Worm (Caenorhabditis elegans) whole organism, young adult: ENCODE measurements around the gene rict-1.

ENCODE experiments used
- B0035.1 ChIP-seq: sonication (generic microtip); optimal IDR thresholded peaks from 2 replicates; lab custom pipeline; 2016; ENCODE audit warnings: missing genetic modification characterization, mild to moderate bottlenecking, missing compliant biosample characterization, missing genotype, missing genetic modification reagents
- C06A6.2 ChIP-seq: fragments of 200-800 bp; sonication (Bioruptor generic); conservative IDR thresholded peaks from 2 replicates; pipeline ENCODE4 v1.3.6; 2022; ENCODE audit warnings: missing genetic modification characterization, missing compliant biosample characterization
- D2030.7 ChIP-seq: fragments of 200-800 bp; sonication (Bioruptor generic); IDR thresholded peaks from 2 replicates; pipeline ENCODE4 v1.3.6; 2022; ENCODE audit warnings: missing genetic modification reagents, missing genetic modification characterization, missing compliant biosample characterization
- F33H1.4 ChIP-seq: fragments of 200-800 bp; sonication (Bioruptor generic); IDR thresholded peaks from 2 replicates; pipeline ENCODE4 v1.3.6; 2022; ENCODE audit warnings: missing genetic modification reagents, missing genetic modification characterization, missing compliant biosample characterization
- K12H6.12 ChIP-seq: fragments of 200-800 bp; sonication (Bioruptor generic); optimal IDR thresholded peaks from 2 replicates; lab custom pipeline; 2018; ENCODE audit warnings: mild to moderate bottlenecking, missing genetic modification characterization, missing compliant biosample characterization
- Y53G8AR.9 ChIP-seq: fragments of 200-800 bp; sonication (Bioruptor generic); conservative IDR thresholded peaks from 2 replicates; pipeline ENCODE4 v1.3.6; 2022; ENCODE audit warnings: missing genetic modification reagents, missing genetic modification characterization, missing compliant biosample characterization
- Y95B8A.8 ChIP-seq: fragments of 200-800 bp; sonication (Bioruptor generic); IDR thresholded peaks from 2 replicates; pipeline ENCODE4 v1.3.6; 2022; ENCODE audit warnings: missing genetic modification reagents, missing genetic modification characterization, missing compliant biosample characterization
- ama-1 ChIP-seq, 3 experiments: fragments of 150-350 bp in 1 of 3; sonication (generic microtip) in 2 of 3; optimal IDR thresholded peaks; 2 replicates each; lab custom pipeline; 2014 to 2018; ENCODE audit warnings: missing biosample characterization in 2 of 3, missing genetic modification characterization in 2 of 3, missing genetic modification reagents in 2 of 3
- aptf-2 ChIP-seq: fragments of 200-800 bp; sonication (Bioruptor generic); conservative IDR thresholded peaks from 2 replicates; pipeline ENCODE4 v1.3.6; 2022; ENCODE audit warnings: missing genetic modification reagents, missing genetic modification characterization, missing compliant biosample characterization
- aptf-3 ChIP-seq: fragments of 200-800 bp; sonication (Bioruptor generic); IDR thresholded peaks from 2 replicates; pipeline ENCODE4 v1.3.6; 2022; ENCODE audit warnings: missing genetic modification characterization, missing compliant biosample characterization
- athp-1 ChIP-seq: sonication (generic microtip); optimal IDR thresholded peaks from 2 replicates; lab custom pipeline; 2017; ENCODE audit warnings: mild to moderate bottlenecking, missing genetic modification characterization, missing compliant biosample characterization
- attf-5 ChIP-seq: fragments of 200-800 bp; sonication (Bioruptor generic); optimal IDR thresholded peaks from 2 replicates; lab custom pipeline; 2018; ENCODE audit warnings: mild to moderate bottlenecking, missing genetic modification characterization, missing compliant biosample characterization
- cebp-1 ChIP-seq, 2 experiments: fragments of 200-800 bp in 1 of 2; sonication (Bioruptor generic) in 1 of 2; sonication (generic microtip) in 1 of 2; IDR thresholded peaks in 1 of 2; optimal IDR thresholded peaks in 1 of 2; 2 replicates each; pipeline versions ENCODE4 v1.3.6 to Lab custom; 2017 to 2022; ENCODE audit warnings: missing compliant biosample characterization in 2 of 2, missing genetic modification characterization in 2 of 2, mild to moderate bottlenecking in 1 of 2, missing genetic modification reagents in 1 of 2, moderate library complexity in 1 of 2
- ceh-27 ChIP-seq: fragments of 200-800 bp; sonication (Bioruptor generic); optimal IDR thresholded peaks from 2 replicates; lab custom pipeline; 2018; ENCODE audit warnings: mild to moderate bottlenecking, missing genetic modification characterization, moderate library complexity, missing compliant biosample characterization
- ceh-40 ChIP-seq: fragments of 200-800 bp; sonication (Bioruptor generic); IDR thresholded peaks from 2 replicates; pipeline ENCODE4 v1.3.6; 2022; ENCODE audit warnings: missing genetic modification characterization, missing compliant biosample characterization
- ceh-79 ChIP-seq: sonication (generic microtip); optimal IDR thresholded peaks from 2 replicates; lab custom pipeline; 2017; ENCODE audit warnings: mild to moderate bottlenecking, missing genetic modification characterization, missing compliant biosample characterization
- dox-1 ChIP-seq: fragments of 200-800 bp; sonication (Bioruptor generic); IDR thresholded peaks from 2 replicates; pipeline ENCODE4 v1.3.6; 2022; ENCODE audit warnings: missing genetic modification reagents, missing genetic modification characterization, missing compliant biosample characterization
- dpff-1 ChIP-seq: sonication (generic microtip); optimal IDR thresholded peaks from 2 replicates; lab custom pipeline; 2017; ENCODE audit warnings: mild to moderate bottlenecking, missing genetic modification characterization, missing compliant biosample characterization
- egl-44 ChIP-seq: fragments of 200-800 bp; sonication (Bioruptor generic); IDR thresholded peaks from 2 replicates; pipeline ENCODE4 v1.3.6; 2022; ENCODE audit warnings: missing genetic modification reagents, missing genetic modification characterization, missing compliant biosample characterization
- egrh-3 ChIP-seq: fragments of 200-800 bp; sonication (Bioruptor generic); IDR thresholded peaks from 2 replicates; pipeline ENCODE4 v1.3.6; 2022; ENCODE audit warnings: missing genetic modification reagents, missing genetic modification characterization, missing compliant biosample characterization
- ekl-4 ChIP-seq: fragments of 200-800 bp; sonication (Bioruptor generic); IDR thresholded peaks from 2 replicates; pipeline ENCODE4 v1.3.6; 2022; ENCODE audit warnings: missing genetic modification reagents, missing genetic modification characterization, missing compliant biosample characterization
- hmg-20 ChIP-seq: fragments of 200-800 bp; sonication (Bioruptor generic); IDR thresholded peaks from 2 replicates; pipeline ENCODE4 v1.3.6; 2022; ENCODE audit warnings: missing genetic modification reagents, missing genetic modification characterization, missing compliant biosample characterization
- let-607 ChIP-seq, 2 experiments: fragments of 200-800 bp in 1 of 2; sonication (Bioruptor generic) in 1 of 2; sonication (generic microtip) in 1 of 2; optimal IDR thresholded peaks; 2 replicates each; lab custom pipeline; 2016 to 2018; ENCODE audit warnings: mild to moderate bottlenecking in 2 of 2, missing compliant biosample characterization in 2 of 2, missing genetic modification characterization in 2 of 2, moderate library complexity in 2 of 2, missing genotype in 1 of 2
- lin-35 ChIP-seq, 3 experiments: fragments of 150-350 bp in 2 of 3; sonication (generic microtip) in 1 of 3; optimal IDR thresholded peaks; 2 replicates each; lab custom pipeline; 2014 to 2018; ENCODE audit warnings: missing biosample characterization in 3 of 3, missing genetic modification characterization in 3 of 3, missing genetic modification reagents in 3 of 3
- lin-40 ChIP-seq: sonication (generic microtip); optimal IDR thresholded peaks from 2 replicates; lab custom pipeline; 2016; ENCODE audit warnings: missing genetic modification characterization, mild to moderate bottlenecking, missing compliant biosample characterization, missing genotype, missing genetic modification reagents
- lin-54 ChIP-seq: fragments of 200-800 bp; sonication (Bioruptor generic); optimal IDR thresholded peaks from 2 replicates; lab custom pipeline; 2018; ENCODE audit warnings: mild to moderate bottlenecking, missing genetic modification characterization, missing compliant biosample characterization
- lsl-1 ChIP-seq: fragments of 200-800 bp; sonication (Bioruptor generic); optimal IDR thresholded peaks from 2 replicates; lab custom pipeline; 2018; ENCODE audit warnings: mild to moderate bottlenecking, missing genetic modification characterization, moderate library complexity, missing compliant biosample characterization
- madf-3 ChIP-seq: fragments of 200-800 bp; sonication (Bioruptor generic); IDR thresholded peaks from 2 replicates; pipeline ENCODE4 v1.3.6; 2022; ENCODE audit warnings: missing genetic modification reagents, missing genetic modification characterization, missing compliant biosample characterization
- madf-6 ChIP-seq: fragments of 200-800 bp; sonication (Bioruptor generic); IDR thresholded peaks from 2 replicates; pipeline ENCODE4 v1.3.6; 2022; ENCODE audit warnings: missing genetic modification reagents, missing genetic modification characterization, missing compliant biosample characterization
- madf-8 ChIP-seq: fragments of 200-800 bp; sonication (Bioruptor generic); conservative IDR thresholded peaks from 2 replicates; pipeline ENCODE4 v1.3.6; 2022; ENCODE audit warnings: missing genetic modification reagents, missing genetic modification characterization, missing compliant biosample characterization
- mcd-1 ChIP-seq: fragments of 200-800 bp; sonication (Bioruptor generic); IDR thresholded peaks from 2 replicates; pipeline ENCODE4 v1.3.6; 2022; ENCODE audit warnings: missing genetic modification reagents, missing genetic modification characterization, missing compliant biosample characterization
- nfyb-1 ChIP-seq: fragments of 200-800 bp; sonication (Bioruptor generic); IDR thresholded peaks from 2 replicates; pipeline ENCODE4 v1.3.6; 2022; ENCODE audit warnings: missing genetic modification reagents, missing genetic modification characterization, missing compliant biosample characterization
- nhr-27 ChIP-seq: fragments of 200-800 bp; sonication (Bioruptor generic); optimal IDR thresholded peaks from 2 replicates; lab custom pipeline; 2018; ENCODE audit warnings: mild to moderate bottlenecking, missing genetic modification characterization, moderate library complexity, missing compliant biosample characterization
- nhr-80 ChIP-seq: sonication (generic microtip); optimal IDR thresholded peaks from 2 replicates; lab custom pipeline; 2016; ENCODE audit warnings: missing genetic modification characterization, missing compliant biosample characterization
- pbrm-1 ChIP-seq: fragments of 200-800 bp; sonication (Bioruptor generic); IDR thresholded peaks from 2 replicates; pipeline ENCODE4 v1.3.6; 2022; ENCODE audit warnings: missing genetic modification reagents, missing genetic modification characterization, missing compliant biosample characterization
- pha-4 ChIP-seq: fragments of 150-350 bp; sonication (generic microtip); optimal IDR thresholded peaks from 2 replicates; lab custom pipeline; 2014; ENCODE audit warnings: missing biosample characterization, missing genetic modification reagents, missing genetic modification characterization
- rcor-1 ChIP-seq: fragments of 200-800 bp; sonication (Bioruptor generic); IDR thresholded peaks from 2 replicates; pipeline ENCODE4 v1.3.6; 2022; ENCODE audit warnings: missing genetic modification reagents, missing genetic modification characterization, missing compliant biosample characterization
- sdz-38 ChIP-seq: sonication (generic microtip); optimal IDR thresholded peaks from 2 replicates; lab custom pipeline; 2016; ENCODE audit warnings: missing genotype, missing genetic modification characterization, missing compliant biosample characterization
- snpc-1.1 ChIP-seq: sonication (generic microtip); optimal IDR thresholded peaks from 2 replicates; lab custom pipeline; 2017; ENCODE audit warnings: missing genetic modification characterization, mild to moderate bottlenecking, missing compliant biosample characterization, antibody characterized with exemption, moderate library complexity, missing genotype, missing genetic modification reagents; ENCODE audit not compliant: insufficient read depth
- snpc-4 ChIP-seq, 5 experiments: fragments of 150-350 bp in 1 of 5; sonication (generic microtip) in 4 of 5; optimal IDR thresholded peaks; 2 replicates each; lab custom pipeline; 2014 to 2018; ENCODE audit warnings: missing genetic modification characterization in 5 of 5, missing biosample characterization in 3 of 5, antibody characterized with exemption in 2 of 5, mild to moderate bottlenecking in 2 of 5, missing compliant biosample characterization in 2 of 5, missing genotype in 2 of 5, moderate library complexity in 2 of 5, missing genetic modification reagents in 1 of 5
- somi-1 ChIP-seq: fragments of 200-800 bp; sonication (Bioruptor generic); optimal IDR thresholded peaks from 2 replicates; lab custom pipeline; 2018; ENCODE audit warnings: mild to moderate bottlenecking, missing genetic modification characterization, missing compliant biosample characterization
- sptf-2 ChIP-seq: fragments of 200-800 bp; sonication (Bioruptor generic); optimal IDR thresholded peaks from 2 replicates; lab custom pipeline; 2018; ENCODE audit warnings: mild to moderate bottlenecking, missing genetic modification characterization, missing compliant biosample characterization
- tbx-9 ChIP-seq: sonication (generic microtip); optimal IDR thresholded peaks from 2 replicates; lab custom pipeline; 2016; ENCODE audit warnings: borderline replicate concordance, missing genetic modification characterization, inconsistent platforms, missing compliant biosample characterization
- tlf-1 ChIP-seq: fragments of 200-800 bp; sonication (Bioruptor generic); optimal IDR thresholded peaks from 2 replicates; lab custom pipeline; 2018; ENCODE audit warnings: mild to moderate bottlenecking, missing genetic modification characterization, missing compliant biosample characterization
- xnd-1 ChIP-seq: sonication (generic microtip); optimal IDR thresholded peaks from 2 replicates; lab custom pipeline; 2016; ENCODE audit warnings: missing genotype, missing genetic modification reagents, missing genetic modification characterization, missing compliant biosample characterization
- ztf-18 ChIP-seq: sonication (generic microtip); optimal IDR thresholded peaks from 2 replicates; lab custom pipeline; 2016; ENCODE audit warnings: missing genotype, mild to moderate bottlenecking, missing genetic modification characterization, missing compliant biosample characterization

rict-1 gene

DNA sequence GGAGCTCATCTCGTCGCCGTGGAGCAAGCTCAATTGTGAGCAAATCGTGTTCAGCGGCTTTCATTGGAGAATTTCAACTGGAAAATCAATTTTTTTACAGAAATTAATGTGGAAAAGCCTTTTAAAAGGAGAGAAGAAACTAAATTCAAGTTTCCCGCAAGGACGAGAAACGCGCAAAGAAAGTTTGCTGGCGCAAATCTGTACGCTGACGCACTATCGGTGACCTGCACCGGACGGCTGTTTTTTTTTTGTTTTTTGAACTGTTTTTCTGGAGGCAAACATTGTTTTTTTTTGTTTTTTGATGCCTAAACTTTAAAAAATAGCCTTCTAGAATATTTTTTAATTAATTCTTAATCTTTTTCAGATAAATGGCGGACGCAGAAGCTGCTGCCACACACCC, 40.4 kb upstream of the rict-1 start, which contains the start of the genes hpr-17 and F32A11.1:
hpr-17 (minus strand) TSS at position 77 of the 400 bp plus-strand sequence.
F32A11.1 (plus strand) TSS at position 359 of the 400 bp plus-strand sequence.
- TF ChIP-seq lin-54 (peak; percentile 97), B0035.1 (no peak), C06A6.2 (GFP tag; lab: Robert Waterston, UW) (peak; percentile 36; the same call in 1 of the 2 replicates), attf-5 (GFP tag; lab: Kevin White, UChicago) (peak; percentile 39), pbrm-1 (peak; percentile 84), madf-3 (GFP tag; lab: Robert Waterston, UW) (0 out of 2 replicates have a peak, but pooled peaks have one; percentile 48), madf-6 (GFP tag; lab: Robert Waterston, UW) (peak; percentile 77), ceh-27 (GFP tag; lab: Kevin White, UChicago) (peak; percentile 18), lsl-1 (peak; percentile 64), dpff-1 (tag; lab: Kevin White, UChicago) (no peak), nfyb-1 (GFP tag; lab: Robert Waterston, UW) (peak; percentile 88), aptf-3 (no peak), tlf-1 (GFP tag; lab: Kevin White, UChicago) (peak; percentile 12), ceh-79 (tag; lab: Kevin White, UChicago) (no peak), ama-1 (optimal IDR thresholded peaks at IDR 0.05; lab: Kevin White, UChicago) (no peak), ama-1 (GFP tag; optimal IDR thresholded peaks at IDR 0.05; lab: Kevin White, UChicago) (no peak), Y53G8AR.9 (peak; percentile 87), D2030.7 (peak; percentile 49), K12H6.12 (tag; lab: Kevin White, UChicago) (peak; percentile 53), cebp-1 (GFP tag; IDR thresholded peaks at IDR 0.05; lab: Robert Waterston, UW) (no peak), cebp-1 (tag; optimal IDR thresholded peaks at IDR 0.05; lab: Kevin White, UChicago) (peak; percentile 71), egrh-3 (GFP tag; lab: Robert Waterston, UW) (no peak), egl-44 (GFP tag; lab: Robert Waterston, UW) (peak; percentile 46; the same call in 1 of the 2 replicates), dox-1 (GFP tag; lab: Robert Waterston, UW) (peak; percentile 72; the same call in 1 of the 2 replicates), tbx-9 (tag; lab: Kevin White, UChicago) (no peak), nhr-27 (no peak), ceh-40 (GFP tag; lab: Robert Waterston, UW) (no peak), hmg-20 (GFP tag; lab: Robert Waterston, UW) (0 out of 2 replicates have a peak, but pooled peaks have one; percentile 42), athp-1 (peak; percentile 7), Y95B8A.8 (GFP tag; lab: Robert Waterston, UW) (no peak), sdz-38 (tag; lab: Kevin White, UChicago) (no peak), somi-1 (GFP tag; lab: Kevin White, UChicago) (no peak), snpc-1.1 (tag; lab: Kevin White, UChicago) (no peak), rcor-1 (GFP tag; lab: Robert Waterston, UW) (peak; percentile 56; the same call in 1 of the 2 replicates), sptf-2 (no peak), F33H1.4 (GFP tag; lab: Robert Waterston, UW) (peak; percentile 66), let-607 (tag; optimal IDR thresholded peaks at IDR 0.05; lab: Kevin White, UChicago) (no peak), aptf-2 (GFP tag; lab: Robert Waterston, UW) (no peak), pha-4 (tag; lab: Kevin White, UChicago) (no peak), madf-8 (GFP tag; lab: Robert Waterston, UW) (peak; percentile 37; the same call in 1 of the 2 replicates), mcd-1 (GFP tag; lab: Robert Waterston, UW) (peak; percentile 93), ekl-4 (peak; percentile 64; the same call in 1 of the 2 replicates), snpc-4 (GFP tag; optimal IDR thresholded peaks at IDR 0.05; lab: Kevin White, UChicago) (peak; percentile 40), snpc-4 (tag; optimal IDR thresholded peaks at IDR 0.05; lab: Kevin White, UChicago) (peak; percentile 47 to 78 (median 62)), lin-35 (GFP tag; optimal IDR thresholded peaks at IDR 0.05; lab: Kevin White, UChicago) (peak; percentile 51 to 97 (median 61)), nhr-80 (tag; lab: Kevin White, UChicago) (peak; percentile 32), lin-40 (tag; lab: Kevin White, UChicago) (peak; percentile 87), xnd-1 (tag; lab: Kevin White, UChicago) (peak; percentile 39), ztf-18 (tag; lab: Kevin White, UChicago) (peak; percentile 96)
